Fruit fly (Drosophila melanogaster) whole organism, pupa: ENCODE results near the gene CG14610.

Experiments used
- CG10348 ChIP-seq: fragments of 200-800 bp; sonication (Bioruptor generic); IDR thresholded peaks from 2 replicates; pipeline ENCODE4 v1.3.6; 2022; ENCODE audit warnings: missing biosample characterization, missing genetic modification characterization
- CG12605 ChIP-seq: fragments of 200-800 bp; sonication (Bioruptor generic); IDR thresholded peaks from 2 replicates; pipeline ENCODE4 v1.3.6; 2022; ENCODE audit warnings: missing biosample characterization, missing genetic modification characterization
- CG9948 ChIP-seq: fragments of 200-800 bp; sonication (Bioruptor generic); optimal IDR thresholded peaks from 2 replicates; lab custom pipeline; 2018; ENCODE audit warnings: missing biosample characterization, mild to moderate bottlenecking, missing genetic modification characterization, moderate library complexity
- EcR ChIP-seq: fragments of 200-800 bp; sonication (Bioruptor generic); optimal IDR thresholded peaks from 3 replicates; lab custom pipeline; 2019; ENCODE audit warnings: missing biosample characterization, missing genetic modification characterization, mild to moderate bottlenecking, moderate library complexity, missing genetic modification reagents
- Pif1A ChIP-seq: fragments of 200-800 bp; sonication (Bioruptor generic); optimal IDR thresholded peaks from 3 replicates; lab custom pipeline; 2016; ENCODE audit warnings: missing biosample characterization, missing genetic modification characterization

DNA sequence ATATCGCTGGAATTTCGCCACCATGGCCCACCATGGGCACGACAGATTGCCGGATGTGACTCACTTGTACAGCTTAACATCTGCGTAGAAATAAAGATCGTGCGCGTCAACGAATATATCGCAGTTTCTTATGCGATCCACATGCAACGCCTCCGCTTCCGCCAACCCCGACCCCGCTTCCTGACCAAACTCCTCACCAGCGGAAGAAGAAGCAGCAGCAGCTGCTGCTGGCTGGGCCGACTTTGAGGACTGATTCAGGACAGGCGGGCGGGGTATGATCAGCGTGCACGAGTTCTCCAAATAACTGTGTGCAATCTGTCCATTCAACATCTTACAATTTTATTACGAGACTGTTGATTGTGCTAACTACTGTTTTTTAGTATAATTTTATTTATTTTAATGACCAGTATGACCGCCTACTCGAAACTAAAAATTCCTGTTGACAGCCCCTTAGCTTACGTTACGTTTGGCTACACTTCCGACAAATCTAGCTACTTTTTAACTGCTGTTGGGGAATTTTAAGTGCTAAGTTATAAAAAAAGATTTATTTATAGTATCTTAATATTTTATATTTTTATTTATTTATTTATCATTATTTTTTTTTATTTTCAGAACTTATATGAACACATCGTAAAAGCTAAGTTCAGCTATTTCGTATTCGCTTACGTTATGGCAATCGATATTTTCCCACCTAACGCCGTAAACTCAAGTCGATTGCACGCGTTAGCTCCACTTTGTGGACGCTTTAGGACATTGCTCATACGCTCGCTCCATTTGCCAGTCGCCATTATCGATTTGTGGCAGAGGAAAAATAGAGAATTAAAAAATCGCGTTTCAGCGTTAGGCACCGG is 42.4 kb upstream of the CG14610 start, which contains the start of the genes CG10055 and lap:
- TF ChIP-seq CG10348 (no peak), Pif1A (GFP tag; lab: Kevin White, UChicago) (no peak), CG12605 (no peak), CG9948 (tag; lab: Kevin White, UChicago) (no peak), EcR (GFP tag; lab: Kevin White, UChicago) (no peak)
